Fruit fly (Drosophila melanogaster) whole organism, wandering third instar larva: ENCODE measurements around the gene CG43153.

Experiments
- Abd-B ChIP-seq: fragments of >200 bp; optimal IDR thresholded peaks from 2 replicates; lab custom pipeline; 2017; ENCODE audit warnings: missing biosample characterization, missing genetic modification characterization
- CG9705 ChIP-seq: fragments of 200-800 bp; sonication (Bioruptor generic); optimal IDR thresholded peaks from 2 replicates; lab custom pipeline; 2018; ENCODE audit warnings: missing biosample characterization, mild to moderate bottlenecking, missing genetic modification characterization
- GATAd ChIP-seq: sonication (Bioruptor generic); optimal IDR thresholded peaks from 2 replicates; lab custom pipeline; 2016; ENCODE audit warnings: missing biosample characterization, missing genetic modification characterization
- HLH106 ChIP-seq: fragments of 200-800 bp; optimal IDR thresholded peaks from 3 replicates; lab custom pipeline; 2019; ENCODE audit warnings: missing biosample characterization, mild to moderate bottlenecking, missing genetic modification characterization, moderate library complexity
- Hr83 ChIP-seq: fragments of 200-300 bp; sonication (Bioruptor generic); optimal IDR thresholded peaks from 2 replicates; lab custom pipeline; 2016; ENCODE audit warnings: missing biosample characterization, mild to moderate bottlenecking, missing genetic modification characterization, moderate library complexity; ENCODE audit not compliant: poor library complexity, severe bottlenecking
- Jra ChIP-seq: sonication (Bioruptor generic); optimal IDR thresholded peaks from 2 replicates; lab custom pipeline; 2016; ENCODE audit warnings: missing biosample characterization, missing genetic modification characterization
- Mio ChIP-seq: sonication (Bioruptor generic); optimal IDR thresholded peaks from 2 replicates; lab custom pipeline; 2016; ENCODE audit warnings: missing biosample characterization, missing genetic modification characterization
- Myc ChIP-seq: fragments of >200 bp; optimal IDR thresholded peaks from 2 replicates; lab custom pipeline; 2017
- N ChIP-seq: fragments of >200 bp; optimal IDR thresholded peaks from 2 replicates; lab custom pipeline; 2018; ENCODE audit warnings: missing biosample characterization, missing external identifiers, missing genetic modification characterization
- OdsH ChIP-seq: fragments of 200-800 bp; sonication (Bioruptor generic); optimal IDR thresholded peaks from 2 replicates; lab custom pipeline; 2016; ENCODE audit warnings: missing biosample characterization, mild to moderate bottlenecking, missing genetic modification characterization
- Rel ChIP-seq, 2 experiments: fragments of 200-800 bp; sonication (Bioruptor generic) in 1 of 2; optimal IDR thresholded peaks; 2 replicates in 1 of 2; 3 replicates in 1 of 2; lab custom pipeline; 2016 to 2019; ENCODE audit warnings: mild to moderate bottlenecking in 2 of 2, missing biosample characterization in 2 of 2, missing genetic modification characterization in 2 of 2, moderate library complexity in 1 of 2
- Vsx2 ChIP-seq: fragments of 200-300, 225-300 bp; sonication (Bioruptor generic); optimal IDR thresholded peaks from 2 replicates; lab custom pipeline; 2018; ENCODE audit warnings: missing biosample characterization, missing genetic modification characterization; ENCODE audit not compliant: partially characterized antibody
- br ChIP-seq: fragments of 200-800 bp; sonication (Bioruptor generic); optimal IDR thresholded peaks from 2 replicates; lab custom pipeline; 2016; ENCODE audit warnings: missing biosample characterization, missing genetic modification characterization
- dmrt93B ChIP-seq: fragments of 200-800 bp; sonication (Bioruptor generic); optimal IDR thresholded peaks from 2 replicates; lab custom pipeline; 2018; ENCODE audit warnings: missing biosample characterization, mild to moderate bottlenecking, missing genetic modification characterization
- foxo ChIP-seq, 2 experiments: fragments of 200-800 bp; sonication (Bioruptor generic); optimal IDR thresholded peaks; 2 replicates in 1 of 2; 3 replicates in 1 of 2; lab custom pipeline; 2016 to 2017; ENCODE audit warnings: missing biosample characterization in 2 of 2, missing genetic modification characterization in 2 of 2
- h ChIP-seq: fragments of 200-800 bp; sonication (Bioruptor generic); optimal IDR thresholded peaks from 3 replicates; lab custom pipeline; 2016; ENCODE audit warnings: missing biosample characterization, mild to moderate bottlenecking, missing genetic modification characterization
- lola ChIP-seq: fragments of >200 bp; optimal IDR thresholded peaks from 2 replicates; lab custom pipeline; 2017; ENCODE audit warnings: missing biosample characterization, missing genetic modification characterization
- rgr ChIP-seq: fragments of 200-800 bp; sonication (Bioruptor generic); optimal IDR thresholded peaks from 3 replicates; lab custom pipeline; 2016; ENCODE audit warnings: missing biosample characterization, mild to moderate bottlenecking, missing genetic modification characterization
- tai ChIP-seq: sonication (Bioruptor generic); optimal IDR thresholded peaks from 2 replicates; lab custom pipeline; 2016; ENCODE audit warnings: missing biosample characterization, missing genetic modification characterization

The CG43153 gene

DNA sequence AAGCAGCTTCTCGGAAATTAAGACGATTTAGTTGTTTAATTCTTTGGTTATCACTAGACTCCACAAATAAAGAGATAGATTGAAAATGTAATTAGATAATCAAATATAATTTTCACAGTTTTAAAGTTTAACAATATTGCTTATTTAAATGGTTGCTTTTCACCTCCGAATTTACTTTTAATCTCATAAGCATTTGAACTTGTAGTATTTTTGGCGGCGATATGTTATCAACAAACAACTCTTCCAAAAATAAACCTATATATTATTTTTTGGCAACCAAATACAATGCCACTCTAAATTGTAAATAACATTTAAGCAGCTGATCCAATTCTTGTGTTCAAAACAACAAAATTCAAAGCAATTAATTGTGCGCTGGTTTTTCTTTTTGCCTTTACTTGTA, 38.2 kb downstream of the CG43153 start, which contains the start of the genes CG43355 and sala:
Gene CG43355, plus strand, starts transcription at position 301 of the 400 bp plus-strand sequence.
Gene sala, plus strand, starts transcription at position 301 of the 400 bp plus-strand sequence.
- no peak for TF ChIP-seq CG9705 (GFP tag; lab: Kevin White, UChicago)
- no peak for TF ChIP-seq Vsx2
- TF ChIP-seq tai (GFP tag; lab: Kevin White, UChicago): no peak
- TF ChIP-seq HLH106 (tag; lab: Kevin White, UChicago): no peak
- no peak for TF ChIP-seq GATAd (GFP tag; lab: Kevin White, UChicago)

DNA sequence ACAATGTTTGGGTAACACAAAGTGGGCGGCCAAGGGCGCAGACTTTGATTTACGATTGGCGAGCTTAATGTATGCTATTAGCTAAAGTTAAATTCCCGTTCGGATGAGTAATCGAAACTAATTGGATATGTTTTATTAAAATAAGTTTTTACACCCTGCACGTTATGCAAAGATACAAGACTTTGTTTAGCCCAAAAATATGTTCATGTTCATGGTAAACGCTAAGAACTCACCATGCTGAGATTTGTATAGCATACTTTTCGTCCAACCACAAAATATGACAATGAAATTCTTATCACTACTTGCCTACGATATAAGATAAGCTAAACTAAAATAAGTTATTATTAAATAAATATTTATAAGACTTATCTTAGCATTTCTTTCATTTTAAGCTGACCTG, 47.6 kb downstream of the CG43153 start:
- TF ChIP-seq br (GFP tag; lab: Kevin White, UChicago): no peak
- peak; percentile 52 for TF ChIP-seq N
- TF ChIP-seq Abd-B: no peak
- TF ChIP-seq Vsx2: no peak
- TF ChIP-seq h (GFP tag; lab: Kevin White, UChicago): no peak
- no peak for TF ChIP-seq dmrt93B (GFP tag; lab: Kevin White, UChicago)
- TF ChIP-seq Jra (GFP tag; lab: Kevin White, UChicago): no peak
- TF ChIP-seq OdsH (GFP tag; lab: Kevin White, UChicago): no peak
- peak; percentile 83 for TF ChIP-seq Myc (lab: Kevin White, UChicago)

DNA sequence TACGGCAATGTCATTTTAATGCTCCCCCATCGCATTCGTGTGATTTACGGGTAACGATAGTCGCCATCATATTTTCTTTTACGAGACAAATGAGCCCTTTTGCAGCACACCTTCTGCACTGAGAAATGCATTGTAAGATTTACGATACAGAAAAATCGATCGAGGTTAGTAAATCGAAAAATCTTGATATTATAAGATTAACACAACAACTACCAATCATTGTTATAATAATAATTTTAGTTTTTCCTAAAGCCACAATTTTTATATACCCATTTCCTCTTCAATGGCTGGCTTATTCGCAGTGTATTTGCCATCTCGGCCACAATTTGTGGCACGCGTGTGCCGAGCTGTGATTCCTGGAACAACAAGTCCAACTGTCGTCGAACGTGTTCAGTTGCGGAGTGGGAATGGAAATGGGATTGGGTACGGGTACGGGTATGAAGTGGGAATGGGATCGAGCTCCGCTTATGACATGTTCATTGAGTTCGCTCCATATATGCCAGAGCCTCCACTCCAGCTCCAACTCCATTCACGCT, 50.5 kb downstream of the CG43153 start:
- TF ChIP-seq Jra (GFP tag; lab: Kevin White, UChicago) (no peak), lola (GFP tag; lab: Kevin White, UChicago) (no peak), OdsH (GFP tag; lab: Kevin White, UChicago) (no peak), Vsx2 (no peak), Mio (no peak), rgr (GFP tag; lab: Kevin White, UChicago) (no peak), dmrt93B (GFP tag; lab: Kevin White, UChicago) (no peak), foxo (GFP tag; optimal IDR thresholded peaks at IDR 0.05; lab: Kevin White, UChicago) (no peak), Rel (GFP tag; optimal IDR thresholded peaks at IDR 0.05; lab: Kevin White, UChicago) (no peak), Rel (tag; optimal IDR thresholded peaks at IDR 0.05; lab: Kevin White, UChicago) (no peak), Hr83 (GFP tag; lab: Kevin White, UChicago) (no peak)
